Worm (Caenorhabditis elegans) whole organism, early embryonic: ENCODE results near the gene pap-2.

Experiments
- aly-1 ChIP-seq: sonication (generic microtip); optimal IDR thresholded peaks from 2 replicates; lab custom pipeline; 2016; ENCODE audit warnings: missing genetic modification characterization, missing compliant biosample characterization
- ama-1 ChIP-seq: fragments of 150-350 bp; optimal IDR thresholded peaks from 2 replicates; lab custom pipeline; 2014
- ets-7 ChIP-seq: sonication (generic microtip); optimal IDR thresholded peaks from 2 replicates; lab custom pipeline; 2016; ENCODE audit warnings: missing genotype, missing genetic modification characterization, missing compliant biosample characterization
- hmg-4 ChIP-seq: fragments of 200-800 bp; sonication (Bioruptor generic); optimal IDR thresholded peaks from 2 replicates; lab custom pipeline; 2018; ENCODE audit warnings: mild to moderate bottlenecking, missing genetic modification characterization, missing compliant biosample characterization
- scrt-1 ChIP-seq: fragments of 200-800 bp; sonication (Bioruptor generic); IDR thresholded peaks from 2 replicates; pipeline ENCODE4 v1.3.6; 2022; ENCODE audit warnings: missing genetic modification characterization, missing compliant biosample characterization

DNA sequence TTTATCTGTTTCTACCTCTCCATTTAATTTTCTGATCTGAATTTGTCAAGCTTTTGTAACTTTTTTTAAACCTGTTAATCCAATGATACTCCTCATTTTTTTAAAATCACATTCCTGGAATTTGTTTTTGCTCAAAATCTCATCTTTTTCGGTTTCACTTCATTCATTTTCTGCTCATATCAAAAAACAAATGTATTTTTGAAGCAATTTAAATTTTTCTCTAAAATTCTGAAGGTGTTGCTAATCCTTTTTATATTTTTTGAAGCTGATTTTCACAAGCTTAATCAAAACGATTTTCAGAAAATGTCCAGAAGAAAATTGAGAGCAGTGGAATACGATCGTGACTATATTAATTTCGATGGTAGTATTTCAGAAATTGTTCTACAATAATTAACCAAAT, 14.3 kb downstream of the pap-2 start, which contains the start of gene E02H1.5:
- TF ChIP-seq ets-7 (tag; lab: Kevin White, UChicago) (no peak), aly-1 (tag; lab: Kevin White, UChicago) (no peak), scrt-1 (GFP tag; lab: Robert Waterston, UW) (no peak), ama-1 (lab: Kevin White, UChicago) (no peak), hmg-4 (GFP tag; lab: Kevin White, UChicago) (no peak)
